Worm (Caenorhabditis elegans) whole organism, mixed stage, embryonic: ENCODE data around the gene bgnt-1.1.

Experiments used
- ceh-43 ChIP-seq: fragments of 200-800 bp; sonication (Bioruptor generic); optimal IDR thresholded peaks from 2 replicates; lab custom pipeline; 2018; ENCODE audit warnings: mild to moderate bottlenecking, missing genetic modification characterization, moderate library complexity, missing compliant biosample characterization
- lin-13 ChIP-seq: fragments of 150-350 bp; optimal IDR thresholded peaks from 2 replicates; lab custom pipeline; 2014; ENCODE audit warnings: missing biosample characterization, missing genetic modification characterization
- lin-32 ChIP-seq: fragments of 200-800 bp; sonication (Bioruptor generic); optimal IDR thresholded peaks from 2 replicates; lab custom pipeline; 2018; ENCODE audit warnings: mild to moderate bottlenecking, missing genetic modification characterization, missing compliant biosample characterization
- lsy-2 ChIP-seq: fragments of 150-350 bp; optimal IDR thresholded peaks from 2 replicates; lab custom pipeline; 2014; ENCODE audit warnings: missing biosample characterization, missing genetic modification characterization
- mls-2 ChIP-seq: sonication (generic microtip); optimal IDR thresholded peaks from 2 replicates; lab custom pipeline; 2016; ENCODE audit warnings: mild to moderate bottlenecking, missing genetic modification characterization, moderate library complexity, missing compliant biosample characterization
- nhr-76 ChIP-seq: sonication (generic microtip); optimal IDR thresholded peaks from 2 replicates; lab custom pipeline; 2017; ENCODE audit warnings: missing biosample characterization, missing genetic modification characterization
- pha-4 ChIP-seq: fragments of 150-350 bp; optimal IDR thresholded peaks from 2 replicates; lab custom pipeline; 2018; ENCODE audit warnings: missing biosample characterization, missing genetic modification reagents, missing genetic modification characterization
- sptf-1 ChIP-seq: sonication (generic microtip); optimal IDR thresholded peaks from 2 replicates; lab custom pipeline; 2017; ENCODE audit warnings: mild to moderate bottlenecking, missing genetic modification characterization, moderate library complexity, missing compliant biosample characterization
- unc-62 ChIP-seq: fragments of 150-350 bp; optimal IDR thresholded peaks from 2 replicates; lab custom pipeline; 2014; ENCODE audit warnings: missing biosample characterization, missing genetic modification reagents, missing genetic modification characterization

ce11 chrIV:10524095-10524829 is 51.7 kb downstream of the bgnt-1.1 start, which contains the start of gene C02F4.5:
- TF ChIP-seq unc-62 (GFP tag; lab: Kevin White, UChicago) (no peak), mls-2 (tag; lab: Kevin White, UChicago) (no peak), sptf-1 (tag; lab: Kevin White, UChicago) (no peak), lin-13 (tag; lab: Kevin White, UChicago) (no peak), pha-4 (tag; lab: Kevin White, UChicago) (no peak), lsy-2 (tag; lab: Kevin White, UChicago) (no peak), lin-32 (GFP tag; lab: Kevin White, UChicago) (no peak), ceh-43 (GFP tag; lab: Kevin White, UChicago) (no peak), nhr-76 (tag; lab: Kevin White, UChicago) (no peak)
